Worm (Caenorhabditis elegans) whole organism, young adult: ENCODE measurements around the gene rnp-4.

Experiments used
- B0019.2 ChIP-seq: fragments of 200-800 bp; sonication (Bioruptor generic); conservative IDR thresholded peaks from 2 replicates; pipeline ENCODE4 v1.3.6; 2022; ENCODE audit warnings: missing genetic modification reagents, missing genetic modification characterization, missing compliant biosample characterization
- B0261.1 ChIP-seq: sonication (generic microtip); optimal IDR thresholded peaks from 2 replicates; lab custom pipeline; 2016; ENCODE audit warnings: mild to moderate bottlenecking, missing genetic modification characterization, moderate library complexity, missing compliant biosample characterization
- F33H1.4 ChIP-seq: fragments of 200-800 bp; sonication (Bioruptor generic); IDR thresholded peaks from 2 replicates; pipeline ENCODE4 v1.3.6; 2022; ENCODE audit warnings: missing genetic modification reagents, missing genetic modification characterization, missing compliant biosample characterization
- T07F8.4 ChIP-seq: sonication (generic microtip); optimal IDR thresholded peaks from 2 replicates; lab custom pipeline; 2016; ENCODE audit warnings: mild to moderate bottlenecking, missing genetic modification characterization, moderate library complexity, missing compliant biosample characterization
- Y79H2A.3 ChIP-seq: fragments of 200-800 bp; sonication (Bioruptor generic); conservative IDR thresholded peaks from 2 replicates; pipeline ENCODE4 v1.3.6; 2022; ENCODE audit warnings: missing genetic modification reagents, missing genetic modification characterization, missing compliant biosample characterization
- Y95B8A.8 ChIP-seq: fragments of 200-800 bp; sonication (Bioruptor generic); IDR thresholded peaks from 2 replicates; pipeline ENCODE4 v1.3.6; 2022; ENCODE audit warnings: missing genetic modification reagents, missing genetic modification characterization, missing compliant biosample characterization
- aptf-2 ChIP-seq: fragments of 200-800 bp; sonication (Bioruptor generic); conservative IDR thresholded peaks from 2 replicates; pipeline ENCODE4 v1.3.6; 2022; ENCODE audit warnings: missing genetic modification reagents, missing genetic modification characterization, missing compliant biosample characterization
- attf-5 ChIP-seq: fragments of 200-800 bp; sonication (Bioruptor generic); optimal IDR thresholded peaks from 2 replicates; lab custom pipeline; 2018; ENCODE audit warnings: mild to moderate bottlenecking, missing genetic modification characterization, missing compliant biosample characterization
- attf-6 ChIP-seq: fragments of 200-800 bp; sonication (Bioruptor generic); IDR thresholded peaks from 2 replicates; pipeline ENCODE4 v1.3.6; 2022; ENCODE audit warnings: missing genetic modification reagents, missing genetic modification characterization, missing compliant biosample characterization
- cebp-2 ChIP-seq: fragments of 200-800 bp; sonication (Bioruptor generic); IDR thresholded peaks from 2 replicates; pipeline ENCODE4 v1.3.6; 2022; ENCODE audit warnings: missing genetic modification characterization, missing compliant biosample characterization
- ceh-58 ChIP-seq: fragments of 200-800 bp; sonication (Bioruptor generic); IDR thresholded peaks from 2 replicates; pipeline ENCODE4 v1.3.6; 2022; ENCODE audit warnings: missing genetic modification characterization, missing compliant biosample characterization
- ceh-79 ChIP-seq: sonication (generic microtip); optimal IDR thresholded peaks from 2 replicates; lab custom pipeline; 2017; ENCODE audit warnings: mild to moderate bottlenecking, missing genetic modification characterization, missing compliant biosample characterization
- ceh-91 ChIP-seq: fragments of 200-800 bp; sonication (Bioruptor generic); IDR thresholded peaks from 2 replicates; pipeline ENCODE4 v1.3.6; 2022; ENCODE audit warnings: missing genetic modification reagents, missing genetic modification characterization, missing compliant biosample characterization
- die-1 ChIP-seq: sonication (generic microtip); optimal IDR thresholded peaks from 2 replicates; lab custom pipeline; 2016; ENCODE audit warnings: missing genotype, mild to moderate bottlenecking, missing genetic modification characterization, missing compliant biosample characterization
- dpl-1 ChIP-seq: fragments of 150-350 bp; optimal IDR thresholded peaks from 2 replicates; lab custom pipeline; 2014; ENCODE audit warnings: missing biosample characterization, missing genetic modification reagents, missing genetic modification characterization
- egl-44 ChIP-seq: fragments of 200-800 bp; sonication (Bioruptor generic); IDR thresholded peaks from 2 replicates; pipeline ENCODE4 v1.3.6; 2022; ENCODE audit warnings: missing genetic modification reagents, missing genetic modification characterization, missing compliant biosample characterization
- egrh-3 ChIP-seq: fragments of 200-800 bp; sonication (Bioruptor generic); IDR thresholded peaks from 2 replicates; pipeline ENCODE4 v1.3.6; 2022; ENCODE audit warnings: missing genetic modification reagents, missing genetic modification characterization, missing compliant biosample characterization
- ekl-4 ChIP-seq: fragments of 200-800 bp; sonication (Bioruptor generic); IDR thresholded peaks from 2 replicates; pipeline ENCODE4 v1.3.6; 2022; ENCODE audit warnings: missing genetic modification reagents, missing genetic modification characterization, missing compliant biosample characterization
- him-1 ChIP-seq: sonication (generic microtip); optimal IDR thresholded peaks from 2 replicates; lab custom pipeline; 2016; ENCODE audit warnings: missing genotype, missing genetic modification reagents, missing genetic modification characterization, missing compliant biosample characterization
- hlh-12 ChIP-seq: sonication (generic microtip); optimal IDR thresholded peaks from 2 replicates; lab custom pipeline; 2016; ENCODE audit warnings: missing genetic modification characterization, missing compliant biosample characterization
- lin-26 ChIP-seq: fragments of 200-800 bp; sonication (Bioruptor generic); IDR thresholded peaks from 2 replicates; pipeline ENCODE4 v1.3.6; 2022; ENCODE audit warnings: missing genetic modification reagents, missing genetic modification characterization, missing compliant biosample characterization
- lin-54 ChIP-seq: fragments of 200-800 bp; sonication (Bioruptor generic); optimal IDR thresholded peaks from 2 replicates; lab custom pipeline; 2018; ENCODE audit warnings: mild to moderate bottlenecking, missing genetic modification characterization, missing compliant biosample characterization
- lir-1 ChIP-seq: fragments of 200-800 bp; sonication (Bioruptor generic); conservative IDR thresholded peaks from 2 replicates; pipeline ENCODE4 v1.3.6; 2022; ENCODE audit warnings: missing genetic modification reagents, missing genetic modification characterization, missing compliant biosample characterization
- madf-3 ChIP-seq: fragments of 200-800 bp; sonication (Bioruptor generic); IDR thresholded peaks from 2 replicates; pipeline ENCODE4 v1.3.6; 2022; ENCODE audit warnings: missing genetic modification reagents, missing genetic modification characterization, missing compliant biosample characterization
- madf-6 ChIP-seq: fragments of 200-800 bp; sonication (Bioruptor generic); IDR thresholded peaks from 2 replicates; pipeline ENCODE4 v1.3.6; 2022; ENCODE audit warnings: missing genetic modification reagents, missing genetic modification characterization, missing compliant biosample characterization
- madf-8 ChIP-seq: fragments of 200-800 bp; sonication (Bioruptor generic); conservative IDR thresholded peaks from 2 replicates; pipeline ENCODE4 v1.3.6; 2022; ENCODE audit warnings: missing genetic modification reagents, missing genetic modification characterization, missing compliant biosample characterization
- mel-28 ChIP-seq: sonication (generic microtip); optimal IDR thresholded peaks from 2 replicates; lab custom pipeline; 2016; ENCODE audit warnings: borderline replicate concordance, mild to moderate bottlenecking, missing genetic modification characterization, missing compliant biosample characterization
- mes-4 ChIP-seq: sonication (generic microtip); optimal IDR thresholded peaks from 2 replicates; lab custom pipeline; 2016; ENCODE audit warnings: missing genotype, missing genetic modification characterization, missing compliant biosample characterization
- mxl-1 ChIP-seq: sonication (generic microtip); optimal IDR thresholded peaks from 2 replicates; lab custom pipeline; 2016; ENCODE audit warnings: missing genetic modification characterization, missing compliant biosample characterization
- nfya-1 ChIP-seq: sonication (generic microtip); optimal IDR thresholded peaks from 2 replicates; lab custom pipeline; 2017; ENCODE audit warnings: antibody characterized with exemption, missing compliant biosample characterization, missing genetic modification characterization, borderline replicate concordance; ENCODE audit not compliant: insufficient read depth
- nfya-2 ChIP-seq: fragments of 200-800 bp; sonication (Bioruptor generic); IDR thresholded peaks from 2 replicates; pipeline ENCODE4 v1.3.6; 2022; ENCODE audit warnings: missing genetic modification reagents, missing genetic modification characterization, missing compliant biosample characterization
- nfyb-1 ChIP-seq: fragments of 200-800 bp; sonication (Bioruptor generic); IDR thresholded peaks from 2 replicates; pipeline ENCODE4 v1.3.6; 2022; ENCODE audit warnings: missing genetic modification reagents, missing genetic modification characterization, missing compliant biosample characterization
- nhr-80 ChIP-seq: sonication (generic microtip); optimal IDR thresholded peaks from 2 replicates; lab custom pipeline; 2016; ENCODE audit warnings: missing genetic modification characterization, missing compliant biosample characterization
- rcor-1 ChIP-seq: fragments of 200-800 bp; sonication (Bioruptor generic); IDR thresholded peaks from 2 replicates; pipeline ENCODE4 v1.3.6; 2022; ENCODE audit warnings: missing genetic modification reagents, missing genetic modification characterization, missing compliant biosample characterization
- repo-1 ChIP-seq: sonication (generic microtip); optimal IDR thresholded peaks from 2 replicates; lab custom pipeline; 2017; ENCODE audit warnings: mild to moderate bottlenecking, missing genetic modification characterization, missing compliant biosample characterization
- rpc-1 ChIP-seq, 2 experiments: fragments of 150-350 bp in 1 of 2; sonication (generic microtip) in 1 of 2; optimal IDR thresholded peaks; 2 replicates each; lab custom pipeline; 2014 to 2018; ENCODE audit warnings: missing biosample characterization in 1 of 2, missing genetic modification characterization in 1 of 2, missing genetic modification reagents in 1 of 2, missing genotype in 1 of 2
- sea-2 ChIP-seq: fragments of 200-800 bp; sonication (Bioruptor generic); IDR thresholded peaks from 2 replicates; pipeline ENCODE4 v1.3.6; 2022; ENCODE audit warnings: missing genetic modification characterization, missing compliant biosample characterization
- snpc-3.4 ChIP-seq: sonication (generic microtip); optimal IDR thresholded peaks from 2 replicates; lab custom pipeline; 2017; ENCODE audit warnings: missing genetic modification characterization, mild to moderate bottlenecking, missing compliant biosample characterization, antibody characterized with exemption, moderate library complexity, missing genotype, missing genetic modification reagents
- snpc-4 ChIP-seq, 5 experiments: fragments of 150-350 bp in 1 of 5; sonication (generic microtip) in 4 of 5; optimal IDR thresholded peaks; 2 replicates each; lab custom pipeline; 2014 to 2018; ENCODE audit warnings: missing genetic modification characterization in 5 of 5, missing biosample characterization in 3 of 5, antibody characterized with exemption in 2 of 5, mild to moderate bottlenecking in 2 of 5, missing compliant biosample characterization in 2 of 5, missing genotype in 2 of 5, moderate library complexity in 2 of 5, missing genetic modification reagents in 1 of 5
- tbp1 ChIP-seq: fragments of 200-800 bp; sonication (Bioruptor generic); optimal IDR thresholded peaks from 2 replicates; lab custom pipeline; 2018; ENCODE audit warnings: mild to moderate bottlenecking, missing genetic modification characterization, missing compliant biosample characterization
- tbx-9 ChIP-seq: sonication (generic microtip); optimal IDR thresholded peaks from 2 replicates; lab custom pipeline; 2016; ENCODE audit warnings: borderline replicate concordance, missing genetic modification characterization, inconsistent platforms, missing compliant biosample characterization
- ztf-25 ChIP-seq: fragments of 200-800 bp; sonication (Bioruptor generic); IDR thresholded peaks from 2 replicates; pipeline ENCODE4 v1.3.6; 2022; ENCODE audit warnings: missing genetic modification reagents, missing genetic modification characterization, missing compliant biosample characterization
- ztf-6 ChIP-seq: fragments of 200-800 bp; sonication (Bioruptor generic); IDR thresholded peaks from 2 replicates; pipeline ENCODE4 v1.3.6; 2022; ENCODE audit warnings: missing genetic modification reagents, missing genetic modification characterization, missing compliant biosample characterization

The rnp-4 gene

ce11 chrIII:4449893-4450579, 44.0 kb downstream of the rnp-4 start, which contains the start of gene ceh-43 (continued):
- TF ChIP-seq ekl-4 (GFP tag; lab: Robert Waterston, UW) (no peak), ceh-58 (no peak), nfya-2 (GFP tag; lab: Robert Waterston, UW) (no peak), mel-28 (no peak), ztf-6 (no peak), cebp-2 (GFP tag; lab: Robert Waterston, UW) (no peak), rpc-1 (optimal IDR thresholded peaks at IDR 0.05; lab: Kevin White, UChicago) (peak; percentile 64), rpc-1 (tag; optimal IDR thresholded peaks at IDR 0.05; lab: Kevin White, UChicago) (peak; percentile 79), hlh-12 (tag; lab: Kevin White, UChicago) (no peak), egl-44 (GFP tag; lab: Robert Waterston, UW) (no peak), snpc-4 (GFP tag; optimal IDR thresholded peaks at IDR 0.05; lab: Kevin White, UChicago) (peak; percentile 11), snpc-4 (tag; optimal IDR thresholded peaks at IDR 0.05; lab: Kevin White, UChicago) (peak in 1 of 4 experiments; percentile 17), dpl-1 (no peak), mxl-1 (tag; lab: Kevin White, UChicago) (no peak), nhr-80 (tag; lab: Kevin White, UChicago) (no peak), F33H1.4 (peak; percentile 45), B0019.2 (GFP tag; lab: Robert Waterston, UW) (peak; percentile 57), lin-54 (GFP tag; lab: Kevin White, UChicago) (peak; percentile 15), nfya-1 (tag; lab: Kevin White, UChicago) (no peak), lin-26 (peak; percentile 78), rcor-1 (GFP tag; lab: Robert Waterston, UW) (0 out of 2 replicates have a peak, but pooled peaks have one; percentile 8), madf-3 (GFP tag; lab: Robert Waterston, UW) (0 out of 2 replicates have a peak, but pooled peaks have one; percentile 44), T07F8.4 (tag; lab: Kevin White, UChicago) (no peak), aptf-2 (no peak), Y79H2A.3 (GFP tag; lab: Robert Waterston, UW) (no peak), attf-5 (GFP tag; lab: Kevin White, UChicago) (no peak), madf-8 (no peak), nfyb-1 (GFP tag; lab: Robert Waterston, UW) (0 out of 2 replicates have a peak, but pooled peaks have one; percentile 32), repo-1 (tag; lab: Kevin White, UChicago) (no peak), die-1 (tag; lab: Kevin White, UChicago) (peak; percentile 35), him-1 (tag; lab: Kevin White, UChicago) (peak; percentile 46), B0261.1 (tag; lab: Kevin White, UChicago) (peak; percentile 71), ceh-91 (GFP tag; lab: Robert Waterston, UW) (0 out of 2 replicates have a peak, but pooled peaks have one; percentile 25), egrh-3 (GFP tag; lab: Robert Waterston, UW) (no peak), sea-2 (GFP tag; lab: Robert Waterston, UW) (no peak), lir-1 (GFP tag; lab: Robert Waterston, UW) (0 out of 2 replicates have a peak, but pooled peaks have one; percentile 24), mes-4 (tag; lab: Kevin White, UChicago) (no peak), snpc-3.4 (tag; lab: Kevin White, UChicago) (peak; percentile 38), madf-6 (GFP tag; lab: Robert Waterston, UW) (peak; percentile 64; the same call in 1 of the 2 replicates), ztf-25 (GFP tag; lab: Robert Waterston, UW) (no peak), attf-6 (GFP tag; lab: Robert Waterston, UW) (no peak), Y95B8A.8 (GFP tag; lab: Robert Waterston, UW) (no peak), tbp1 (peak; percentile 92), ceh-79 (no peak), tbx-9 (tag; lab: Kevin White, UChicago) (no peak)
